Worm (Caenorhabditis elegans) whole organism, mixed stage, embryonic: ENCODE measurements around the gene ptr-13.
"Not testable (repeated sequence)": the region's sequence is repeated elsewhere in the genome, so short reads cannot be mapped to it uniquely, and the experiment has no call there.

ENCODE experiments used
- M03D4.4 ChIP-seq: sonication (generic microtip); optimal IDR thresholded peaks from 2 replicates; lab custom pipeline; 2017; ENCODE audit warnings: mild to moderate bottlenecking, missing genetic modification characterization, missing compliant biosample characterization
- bed-3 ChIP-seq: fragments of 200-800 bp; sonication (Bioruptor generic); optimal IDR thresholded peaks from 3 replicates; lab custom pipeline; 2018; ENCODE audit warnings: mild to moderate bottlenecking, missing genetic modification characterization, moderate library complexity, missing compliant biosample characterization
- blmp-1 ChIP-seq: fragments of 150-350 bp; optimal IDR thresholded peaks from 2 replicates; lab custom pipeline; 2014; ENCODE audit warnings: missing biosample characterization, missing genetic modification characterization
- ceh-39 ChIP-seq: fragments of 150-350 bp; optimal IDR thresholded peaks from 2 replicates; lab custom pipeline; 2014; ENCODE audit warnings: missing biosample characterization, missing genetic modification characterization
- ceh-43 ChIP-seq: fragments of 200-800 bp; sonication (Bioruptor generic); optimal IDR thresholded peaks from 2 replicates; lab custom pipeline; 2018; ENCODE audit warnings: mild to moderate bottlenecking, missing genetic modification characterization, moderate library complexity, missing compliant biosample characterization
- ces-1 ChIP-seq: fragments of 150-350 bp; optimal IDR thresholded peaks from 2 replicates; lab custom pipeline; 2014; ENCODE audit warnings: missing biosample characterization, missing genetic modification reagents, missing genetic modification characterization
- cnd-1 ChIP-seq: fragments of 200-800 bp; sonication (Bioruptor generic); optimal IDR thresholded peaks from 2 replicates; lab custom pipeline; 2018; ENCODE audit warnings: mild to moderate bottlenecking, missing genetic modification characterization, missing compliant biosample characterization
- drap-1 ChIP-seq: fragments of 200-800 bp; sonication (Bioruptor generic); optimal IDR thresholded peaks from 3 replicates; lab custom pipeline; 2018; ENCODE audit warnings: mild to moderate bottlenecking, missing genetic modification characterization, missing compliant biosample characterization
- elt-1 ChIP-seq: sonication (generic microtip); optimal IDR thresholded peaks from 2 replicates; lab custom pipeline; 2017; ENCODE audit warnings: missing genetic modification characterization, mild to moderate bottlenecking, missing compliant biosample characterization, antibody characterized with exemption, moderate library complexity, borderline replicate concordance; ENCODE audit not compliant: insufficient read depth
- flh-1 ChIP-seq: fragments of 200-800 bp; sonication (Bioruptor generic); optimal IDR thresholded peaks from 2 replicates; lab custom pipeline; 2018; ENCODE audit warnings: mild to moderate bottlenecking, missing genetic modification characterization, moderate library complexity, missing compliant biosample characterization
- ham-2 ChIP-seq: fragments of 200-800 bp; sonication (Bioruptor generic); optimal IDR thresholded peaks from 2 replicates; lab custom pipeline; 2018; ENCODE audit warnings: mild to moderate bottlenecking, missing genetic modification characterization, missing compliant biosample characterization
- hlh-1 ChIP-seq: fragments of 150-350 bp; optimal IDR thresholded peaks from 2 replicates; lab custom pipeline; 2014; ENCODE audit warnings: missing biosample characterization, missing genetic modification reagents, missing genetic modification characterization
- lin-13 ChIP-seq: fragments of 150-350 bp; optimal IDR thresholded peaks from 2 replicates; lab custom pipeline; 2014; ENCODE audit warnings: missing biosample characterization, missing genetic modification characterization
- lin-32 ChIP-seq: fragments of 200-800 bp; sonication (Bioruptor generic); optimal IDR thresholded peaks from 2 replicates; lab custom pipeline; 2018; ENCODE audit warnings: mild to moderate bottlenecking, missing genetic modification characterization, missing compliant biosample characterization
- lsy-2 ChIP-seq: fragments of 150-350 bp; optimal IDR thresholded peaks from 2 replicates; lab custom pipeline; 2014; ENCODE audit warnings: missing biosample characterization, missing genetic modification characterization
- mab-5 ChIP-seq: fragments of 150-350 bp; optimal IDR thresholded peaks from 2 replicates; lab custom pipeline; 2014; ENCODE audit warnings: missing biosample characterization, missing genetic modification characterization
- mep-1 ChIP-seq: fragments of 150-350 bp; optimal IDR thresholded peaks from 2 replicates; lab custom pipeline; 2017; ENCODE audit warnings: missing biosample characterization, missing genetic modification reagents, missing genetic modification characterization, inconsistent platforms
- mls-2 ChIP-seq: sonication (generic microtip); optimal IDR thresholded peaks from 2 replicates; lab custom pipeline; 2016; ENCODE audit warnings: mild to moderate bottlenecking, missing genetic modification characterization, moderate library complexity, missing compliant biosample characterization
- nhr-12 ChIP-seq: fragments of 150-350 bp; optimal IDR thresholded peaks from 2 replicates; lab custom pipeline; 2014; ENCODE audit warnings: missing biosample characterization, missing genetic modification characterization
- nhr-2 ChIP-seq: fragments of 150-350 bp; optimal IDR thresholded peaks from 2 replicates; lab custom pipeline; 2014; ENCODE audit warnings: missing biosample characterization, missing genetic modification characterization
- nhr-237 ChIP-seq: fragments of 150-350 bp; optimal IDR thresholded peaks from 2 replicates; lab custom pipeline; 2014; ENCODE audit warnings: missing biosample characterization, missing genetic modification characterization
- nhr-28 ChIP-seq: fragments of 150-350 bp; optimal IDR thresholded peaks from 2 replicates; lab custom pipeline; 2014; ENCODE audit warnings: missing biosample characterization, missing genetic modification characterization
- nhr-76 ChIP-seq: sonication (generic microtip); optimal IDR thresholded peaks from 2 replicates; lab custom pipeline; 2017; ENCODE audit warnings: missing biosample characterization, missing genetic modification characterization
- pha-4 ChIP-seq: fragments of 150-350 bp; optimal IDR thresholded peaks from 2 replicates; lab custom pipeline; 2018; ENCODE audit warnings: missing biosample characterization, missing genetic modification reagents, missing genetic modification characterization
- sem-2 ChIP-seq: fragments of 200-800 bp; sonication (Bioruptor generic); optimal IDR thresholded peaks from 2 replicates; lab custom pipeline; 2018; ENCODE audit warnings: mild to moderate bottlenecking, missing genetic modification characterization, missing compliant biosample characterization
- snpc-4 ChIP-seq: fragments of 150-350 bp; optimal IDR thresholded peaks from 2 replicates; lab custom pipeline; 2014; ENCODE audit warnings: missing biosample characterization, missing genetic modification characterization
- tbx-8 ChIP-seq: fragments of 200-800 bp; sonication (Bioruptor generic); optimal IDR thresholded peaks from 2 replicates; lab custom pipeline; 2018; ENCODE audit warnings: mild to moderate bottlenecking, missing genetic modification characterization, moderate library complexity, missing compliant biosample characterization
- unc-120 ChIP-seq: sonication (generic microtip); optimal IDR thresholded peaks from 2 replicates; lab custom pipeline; 2017; ENCODE audit warnings: missing genetic modification characterization, missing compliant biosample characterization; ENCODE audit not compliant: poor library complexity, severe bottlenecking
- unc-39 ChIP-seq: fragments of 150-350 bp; optimal IDR thresholded peaks from 2 replicates; lab custom pipeline; 2014; ENCODE audit warnings: missing biosample characterization, missing genetic modification characterization
- unc-62 ChIP-seq: fragments of 150-350 bp; optimal IDR thresholded peaks from 2 replicates; lab custom pipeline; 2014; ENCODE audit warnings: missing biosample characterization, missing genetic modification reagents, missing genetic modification characterization
- zip-8 ChIP-seq: fragments of 150-350 bp; optimal IDR thresholded peaks from 2 replicates; lab custom pipeline; 2014; ENCODE audit warnings: missing biosample characterization, missing genetic modification characterization
- ztf-11 ChIP-seq: fragments of 150-350 bp; optimal IDR thresholded peaks from 2 replicates; lab custom pipeline; 2014; ENCODE audit warnings: missing biosample characterization, missing genetic modification characterization

The ptr-13 gene

DNA sequence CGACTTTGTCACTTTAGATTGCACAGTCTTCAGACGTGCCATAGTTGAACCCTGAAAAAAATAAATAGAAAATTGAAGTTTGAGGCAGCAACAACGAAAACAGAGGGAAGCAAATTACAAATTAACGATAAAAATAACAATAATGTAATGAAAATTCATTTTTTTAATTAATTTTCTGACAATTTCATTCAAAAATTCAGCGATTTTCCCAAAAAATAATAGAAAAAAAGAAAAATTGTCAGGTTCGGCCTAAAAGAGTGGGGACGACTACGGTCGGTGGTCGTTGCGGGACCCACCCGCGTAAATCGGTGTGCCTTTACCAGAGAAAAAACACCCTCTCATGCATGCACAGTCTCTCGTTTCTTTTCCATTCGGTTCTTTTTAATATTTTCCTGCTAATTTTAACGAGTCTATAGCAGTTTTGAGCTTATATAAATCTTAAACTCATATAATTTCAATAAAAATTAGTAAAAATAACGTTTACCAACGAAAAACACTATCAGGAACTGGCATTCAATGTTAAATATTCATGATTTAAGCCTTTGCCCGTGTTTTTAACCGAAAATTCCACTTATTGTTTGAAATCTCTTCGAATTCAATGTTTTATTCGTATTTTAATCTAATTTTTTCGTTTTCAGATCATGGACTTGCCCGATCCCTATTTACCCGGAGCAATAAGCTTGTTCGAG, 35.8 kb downstream of the ptr-13 start, which contains the start of the genes rps-9 and lsm-1:
TSS of gene rps-9 (minus strand) at position 51 of the 689 bp plus-strand sequence.
TSS of gene lsm-1 (plus strand) at position 639 of the 689 bp plus-strand sequence.
- TF ChIP-seq mab-5 (no peak), M03D4.4 (tag; lab: Kevin White, UChicago) (no peak), nhr-76 (tag; lab: Kevin White, UChicago) (no peak), tbx-8 (GFP tag; lab: Kevin White, UChicago) (no peak), cnd-1 (tag; lab: Kevin White, UChicago) (no peak), mls-2 (tag; lab: Kevin White, UChicago) (no peak), nhr-2 (tag; lab: Kevin White, UChicago) (no peak), nhr-237 (tag; lab: Kevin White, UChicago) (peak; percentile 50), hlh-1 (tag; lab: Kevin White, UChicago) (peak; percentile 11), lin-32 (no peak), ces-1 (GFP tag; lab: Kevin White, UChicago) (peak; percentile 44), nhr-12 (tag; lab: Kevin White, UChicago) (no peak), mep-1 (tag; lab: Kevin White, UChicago) (peak; percentile 46), ceh-43 (GFP tag; lab: Kevin White, UChicago) (no peak), blmp-1 (no peak), lin-13 (no peak), pha-4 (no peak), lsy-2 (tag; lab: Kevin White, UChicago) (peak; percentile 95)

- TF ChIP-seq snpc-4 (no peak), ham-2 (GFP tag; lab: Kevin White, UChicago) (no peak), nhr-2 (tag; lab: Kevin White, UChicago) (no peak), unc-39 (no peak), lin-32 (no peak), mep-1 (tag; lab: Kevin White, UChicago) (no peak), lin-13 (no peak), flh-1 (GFP tag; lab: Kevin White, UChicago) (no peak), drap-1 (no peak), zip-8 (tag; lab: Kevin White, UChicago) (no peak), ceh-43 (GFP tag; lab: Kevin White, UChicago) (no peak), tbx-8 (GFP tag; lab: Kevin White, UChicago) (no peak), pha-4 (no peak), ztf-11 (tag; lab: Kevin White, UChicago) (no peak), lsy-2 (tag; lab: Kevin White, UChicago) (no peak), nhr-12 (tag; lab: Kevin White, UChicago) (no peak), blmp-1 (no peak), unc-120 (tag; lab: Kevin White, UChicago) (no peak), bed-3 (GFP tag; lab: Kevin White, UChicago) (no peak), ceh-39 (tag; lab: Kevin White, UChicago) (no peak)
Observed at ce11 chrII:11125059-11125594, 37.2 kb downstream of the ptr-13 start.

- not testable (repeated sequence) for TF ChIP-seq sem-2 (GFP tag; lab: Kevin White, UChicago); ces-1 (GFP tag; lab: Kevin White, UChicago); zip-8 (tag; lab: Kevin White, UChicago)
Observed at ce11 chrII:11121800-11122199, 40.5 kb downstream of the ptr-13 start, which contains the start of gene W10C6.2. TSS of gene W10C6.2 (minus strand) at chrII:11121900.

DNA sequence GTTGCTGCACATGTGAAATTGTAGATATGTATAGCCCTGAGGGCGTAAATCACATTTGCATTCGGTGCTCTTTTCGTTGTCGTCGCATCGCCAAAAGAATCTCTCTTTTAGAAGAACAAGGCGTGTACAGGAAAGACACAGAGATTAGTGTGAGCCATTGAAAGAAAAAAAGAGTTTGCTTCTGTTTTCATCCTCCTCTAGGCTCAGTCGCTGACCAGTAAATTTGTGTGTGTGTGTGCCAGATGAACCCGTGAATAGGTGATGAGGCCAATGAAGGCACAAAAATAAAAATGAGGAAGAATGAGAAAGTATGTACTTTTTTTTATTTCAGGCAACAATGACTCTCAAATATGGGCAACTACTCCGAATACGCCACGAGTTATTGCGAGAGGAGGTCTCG, 49.9 kb downstream of the ptr-13 start, which contains the start of gene mat-2:
TSS of gene mat-2 (plus strand) at position 301 of the 400 bp plus-strand sequence.
- TF ChIP-seq bed-3 (GFP tag; lab: Kevin White, UChicago) (no peak), unc-120 (tag; lab: Kevin White, UChicago) (no peak), M03D4.4 (tag; lab: Kevin White, UChicago) (no peak), nhr-28 (tag; lab: Kevin White, UChicago) (no peak), cnd-1 (tag; lab: Kevin White, UChicago) (no peak), unc-39 (no peak), flh-1 (GFP tag; lab: Kevin White, UChicago) (no peak), ham-2 (GFP tag; lab: Kevin White, UChicago) (no peak), nhr-12 (tag; lab: Kevin White, UChicago) (no peak), snpc-4 (no peak), tbx-8 (GFP tag; lab: Kevin White, UChicago) (no peak), blmp-1 (no peak), ztf-11 (tag; lab: Kevin White, UChicago) (no peak), nhr-2 (tag; lab: Kevin White, UChicago) (no peak), unc-62 (GFP tag; lab: Kevin White, UChicago) (no peak), elt-1 (tag; lab: Kevin White, UChicago) (no peak)
